Worm (Caenorhabditis elegans): Measurements from ENCODE around the gene snb-6.

snb-6 gene

DNA sequence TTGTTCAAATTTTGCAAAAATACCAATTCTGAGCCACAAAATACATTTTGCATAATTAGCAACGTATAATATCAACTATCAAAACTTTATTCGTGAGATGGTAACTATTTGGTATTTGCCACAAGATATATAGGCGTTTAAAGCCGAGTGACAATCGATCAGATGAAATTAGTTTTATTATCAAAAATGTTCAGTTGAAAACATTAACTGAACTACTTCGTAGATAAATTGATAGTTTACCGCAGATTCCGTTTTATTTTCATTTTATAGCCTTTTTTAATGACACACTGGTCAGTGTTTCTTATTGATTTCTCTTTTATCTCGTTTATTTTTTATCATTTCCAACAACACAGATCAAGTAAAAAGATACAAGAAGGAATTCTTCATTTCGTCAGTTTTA lies 42.3 kb downstream of the snb-6 start:
- TF ChIP-seq K09A11.1 (tag; optimal IDR thresholded peaks at IDR 0.05; ENCODE audit: insufficient read depth) (no peak), dve-1 (tag; optimal IDR thresholded peaks at IDR 0.05) (no peak), syd-9 (tag; optimal IDR thresholded peaks at IDR 0.05) (no peak), hlh-15 (tag; optimal IDR thresholded peaks at IDR 0.05) (no peak), sdc-2 (tag; optimal IDR thresholded peaks at IDR 0.05) (no peak), ceh-22 (tag; optimal IDR thresholded peaks at IDR 0.05) (no peak), ceh-34 (tag; optimal IDR thresholded peaks at IDR 0.05) (no peak), npax-4 (tag; optimal IDR thresholded peaks at IDR 0.05) (no peak), elt-2 (tag; optimal IDR thresholded peaks at IDR 0.05) (no peak)

DNA sequence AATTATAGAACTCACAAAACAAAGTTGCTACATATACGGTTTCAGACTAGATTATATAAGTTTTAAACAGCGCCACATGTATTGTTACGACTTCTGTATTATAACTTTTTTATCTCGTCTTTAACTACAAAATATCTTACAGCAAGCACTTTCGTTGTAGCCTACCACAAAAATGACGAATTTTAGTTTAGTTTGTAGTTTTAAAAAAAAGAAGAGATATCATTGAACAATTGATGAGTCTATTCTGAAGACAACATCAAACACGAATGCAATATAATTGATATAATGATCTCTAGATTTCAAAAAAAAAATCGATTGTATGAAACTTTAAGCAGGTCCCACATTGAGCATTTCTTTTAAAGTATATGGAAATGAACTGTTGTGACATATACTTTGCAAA lies 45.3 kb downstream of the snb-6 start:
- TF ChIP-seq zip-5 (tag; optimal IDR thresholded peaks at IDR 0.05) (no peak), npax-4 (tag; optimal IDR thresholded peaks at IDR 0.05) (no peak), ceh-2 (tag; optimal IDR thresholded peaks at IDR 0.05) (no peak), unc-55 (GFP tag; optimal IDR thresholded peaks at IDR 0.05) (no peak), lin-11 (tag; optimal IDR thresholded peaks at IDR 0.05) (no peak), K02D7.2 (tag; optimal IDR thresholded peaks at IDR 0.05) (no peak), ceh-24 (tag; optimal IDR thresholded peaks at IDR 0.05) (no peak), elt-2 (tag; optimal IDR thresholded peaks at IDR 0.05) (no peak), ttx-3 (tag; optimal IDR thresholded peaks at IDR 0.05) (no peak), ceh-9 (tag; optimal IDR thresholded peaks at IDR 0.05) (no peak), pax-1 (tag; optimal IDR thresholded peaks at IDR 0.05) (no peak), elt-4 (tag; optimal IDR thresholded peaks at IDR 0.05) (no peak), dve-1 (tag; optimal IDR thresholded peaks at IDR 0.05) (no peak), pqm-1 (tag; optimal IDR thresholded peaks at IDR 0.05) (no peak), nhr-11 (tag; optimal IDR thresholded peaks at IDR 0.05) (no peak), hlh-6 (tag; optimal IDR thresholded peaks at IDR 0.05) (no peak), che-1 (tag; optimal IDR thresholded peaks at IDR 0.05) (no peak), hlh-15 (tag; optimal IDR thresholded peaks at IDR 0.05) (no peak)

DNA sequence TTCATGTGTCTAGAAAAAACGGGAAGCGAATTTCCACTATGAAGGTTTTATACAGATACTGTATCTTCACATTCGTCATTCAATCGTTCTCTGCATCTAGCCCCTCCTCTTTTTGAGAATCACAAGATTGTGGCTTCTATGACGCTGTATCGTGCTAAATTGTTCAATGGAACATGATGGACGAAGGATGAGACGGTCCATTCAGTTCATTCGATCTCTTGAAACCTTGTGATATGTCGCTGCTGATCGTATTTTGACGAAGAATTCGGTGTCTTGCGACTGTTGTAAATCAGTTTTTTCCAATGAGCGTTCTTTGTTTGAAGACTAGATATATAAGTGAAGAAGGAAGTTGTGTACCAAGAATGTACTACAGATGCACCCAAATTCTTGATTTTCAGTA lies 45.8 kb downstream of the snb-6 start:
- TF ChIP-seq unc-86 (tag; optimal IDR thresholded peaks at IDR 0.05): no peak
- TF ChIP-seq ceh-2 (tag; optimal IDR thresholded peaks at IDR 0.05): no peak
- TF ChIP-seq dve-1 (tag; optimal IDR thresholded peaks at IDR 0.05): no peak
- no peak for TF ChIP-seq ceh-14 (tag; optimal IDR thresholded peaks at IDR 0.05)
- TF ChIP-seq nfya-1 (tag; optimal IDR thresholded peaks at IDR 0.05): no peak
- no peak for TF ChIP-seq unc-3 (GFP tag; conservative IDR thresholded peaks at IDR 0.05)
- no peak for TF ChIP-seq unc-3 (tag; optimal IDR thresholded peaks at IDR 0.05)
- no peak for TF ChIP-seq tbx-2 (tag; optimal IDR thresholded peaks at IDR 0.05)
- TF ChIP-seq ets-4 (tag; optimal IDR thresholded peaks at IDR 0.05): no peak
- TF ChIP-seq C08G9.2 (tag; optimal IDR thresholded peaks at IDR 0.05): no peak
- no peak for TF ChIP-seq hlh-15 (tag; optimal IDR thresholded peaks at IDR 0.05)
- TF ChIP-seq nhr-232 (tag; optimal IDR thresholded peaks at IDR 0.05): no peak
- no peak for TF ChIP-seq unc-42 (tag; optimal IDR thresholded peaks at IDR 0.05)
- no peak for TF ChIP-seq madf-2 (tag; optimal IDR thresholded peaks at IDR 0.05)
- TF ChIP-seq sox-4 (tag; optimal IDR thresholded peaks at IDR 0.05): no peak
- TF ChIP-seq nhr-11 (tag; optimal IDR thresholded peaks at IDR 0.05): no peak
- TF ChIP-seq ceh-45 (GFP tag; IDR thresholded peaks at IDR 0.05): no peak
- no peak for TF ChIP-seq pax-1 (tag; optimal IDR thresholded peaks at IDR 0.05)
- TF ChIP-seq fkh-10 (GFP tag; optimal IDR thresholded peaks at IDR 0.05): no peak
- TF ChIP-seq ceh-6 (GFP tag; optimal IDR thresholded peaks at IDR 0.05): no peak

DNA sequence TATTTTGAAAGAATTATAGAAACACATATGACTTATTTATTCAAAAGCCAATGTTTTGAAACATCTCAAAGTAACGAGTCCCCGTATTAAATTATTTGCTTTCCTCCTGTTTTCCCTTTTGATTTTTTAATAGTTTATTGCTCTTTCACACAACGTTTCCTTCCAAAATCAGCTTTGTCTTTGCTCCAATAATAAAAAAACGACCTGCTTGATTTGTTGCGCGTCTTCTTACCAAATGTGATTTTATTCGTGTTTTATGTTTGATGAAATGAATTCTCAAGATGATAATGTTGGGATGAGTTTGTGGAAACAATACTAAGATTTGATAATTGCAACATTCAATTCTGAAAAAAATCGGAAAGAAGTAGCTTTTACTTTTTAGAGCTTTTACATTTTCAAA lies 47.1 kb downstream of the snb-6 start:
- TF ChIP-seq unc-42 (tag; optimal IDR thresholded peaks at IDR 0.05): no peak
- TF ChIP-seq ceh-34 (tag; optimal IDR thresholded peaks at IDR 0.05): no peak
- TF ChIP-seq ceh-14 (tag; optimal IDR thresholded peaks at IDR 0.05): no peak
- no peak for TF ChIP-seq gmeb-2 (tag; optimal IDR thresholded peaks at IDR 0.05)
- no peak for TF ChIP-seq ceh-24 (tag; optimal IDR thresholded peaks at IDR 0.05)
- TF ChIP-seq pag-3 (tag; optimal IDR thresholded peaks at IDR 0.05; ENCODE audit: borderline replicate concordance): no peak
